Worm (Caenorhabditis elegans): Measurements from ENCODE around the gene catp-7.

DNA sequence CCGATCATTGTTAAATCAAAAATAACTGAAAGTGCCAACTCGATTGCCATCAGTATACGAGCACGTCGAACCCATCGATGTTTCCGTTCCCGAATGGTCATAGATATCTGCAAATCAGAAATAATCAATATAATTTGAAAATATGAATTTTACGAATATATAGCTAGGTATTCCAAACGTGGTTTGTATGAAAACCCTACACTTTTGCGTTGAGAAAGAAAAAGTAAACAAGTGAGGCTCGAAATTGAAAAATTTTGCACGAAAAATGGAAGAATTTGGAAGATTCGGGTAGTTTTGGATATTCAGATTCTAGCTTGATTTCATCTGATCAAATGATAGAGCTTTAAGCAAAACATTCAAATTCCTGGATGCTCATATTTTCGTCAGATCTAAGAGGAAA, 53.0 kb downstream of the catp-7 start, which contains the start of gene F42A9.9:
- no peak for TF ChIP-seq mdl-1 (tag; optimal IDR thresholded peaks at IDR 0.05)
- TF ChIP-seq snpc-4 (tag; optimal IDR thresholded peaks at IDR 0.05), result no peak
- no peak for TF ChIP-seq skn-1 (tag; optimal IDR thresholded peaks at IDR 0.05)
- TF ChIP-seq ceh-82 (tag; optimal IDR thresholded peaks at IDR 0.05), result no peak
- no peak for TF ChIP-seq ama-1 (optimal IDR thresholded peaks at IDR 0.05)
- TF ChIP-seq fos-1 (tag; optimal IDR thresholded peaks at IDR 0.05), result no peak
- no peak for TF ChIP-seq blmp-1 (tag; optimal IDR thresholded peaks at IDR 0.05; ENCODE audit: insufficient read depth)
- TF ChIP-seq aly-2 (tag; optimal IDR thresholded peaks at IDR 0.05), result no peak
- no peak for TF ChIP-seq alr-1 (tag; optimal IDR thresholded peaks at IDR 0.05)
- no peak for TF ChIP-seq elt-1 (tag; optimal IDR thresholded peaks at IDR 0.05)
- TF ChIP-seq ztf-4 (tag; optimal IDR thresholded peaks at IDR 0.05), result no peak
- TF ChIP-seq nhr-25 (tag; optimal IDR thresholded peaks at IDR 0.05), result no peak

All from whole organism, L2 larva.